Fruit fly (Drosophila melanogaster) S2 (cell line): ENCODE results near the gene fau.

Source experiments
- CG8478 ChIP-seq: fragments of >200 bp; optimal IDR thresholded peaks from 2 replicates; lab custom pipeline; 2018
- CTCF ChIP-seq, 2 experiments: fragments of >200 bp; optimal IDR thresholded peaks; 2 replicates each; lab custom pipeline; 2018

DNA sequence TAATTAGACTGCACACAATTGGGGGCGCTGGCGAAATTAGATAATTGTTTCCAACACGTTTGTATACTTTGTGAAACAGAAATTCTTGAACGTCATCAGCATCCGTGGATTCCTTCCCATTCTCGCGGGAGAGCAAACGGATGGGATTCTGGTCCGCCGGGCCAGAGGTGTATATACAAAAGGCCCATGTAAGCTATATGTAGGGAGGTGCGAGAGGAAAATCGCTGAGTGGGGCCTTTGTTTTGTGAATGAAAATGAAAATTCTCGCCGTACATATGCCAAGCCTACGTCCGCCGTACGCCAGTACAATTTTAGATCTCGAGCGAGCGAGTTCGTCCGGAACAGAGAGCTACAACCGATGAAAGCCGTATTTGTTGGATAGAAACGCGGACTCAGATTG is 15.4 kb upstream of the fau start, which contains the start of gene CG14687:
- TF ChIP-seq CG8478 (lab: Kevin White, UChicago): no peak
- no peak for TF ChIP-seq CTCF (optimal IDR thresholded peaks at IDR 0.05; lab: Kevin White, UChicago)
